Worm (Caenorhabditis elegans) whole organism, L2 larva: ENCODE data around the gene C17H12.12.

ENCODE experiments used
- R02D3.7 ChIP-seq: fragments of 150-350 bp; optimal IDR thresholded peaks from 2 replicates; lab custom pipeline; 2014; ENCODE audit warnings: missing biosample characterization, missing genetic modification characterization
- nhr-12 ChIP-seq: fragments of 150-350 bp; optimal IDR thresholded peaks from 2 replicates; lab custom pipeline; 2014; ENCODE audit warnings: missing biosample characterization, missing genetic modification characterization

DNA sequence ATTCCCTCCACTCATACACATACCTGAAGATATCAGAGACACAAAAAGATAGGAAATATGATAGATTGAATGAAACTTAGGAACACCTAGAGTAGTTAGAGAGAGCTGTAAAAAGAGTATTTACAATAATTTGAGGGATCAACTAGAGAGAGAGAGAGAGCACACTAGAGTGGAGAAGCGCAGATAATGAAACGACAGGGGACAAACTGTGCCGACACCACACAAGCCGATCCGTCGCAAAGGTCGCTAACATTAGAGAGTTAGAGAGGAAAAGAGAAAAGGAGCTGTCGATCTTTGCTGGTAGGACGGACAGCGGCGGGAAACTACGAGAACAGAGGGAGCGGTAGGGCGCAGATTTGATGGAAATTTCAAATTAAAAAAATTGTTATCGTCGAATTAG lies 10.6 kb upstream of the C17H12.12 start, which contains the start of gene dyci-1:
- TF ChIP-seq R02D3.7 (tag; lab: Kevin White, UChicago) (no peak), nhr-12 (tag; lab: Kevin White, UChicago) (no peak)
